Worm (Caenorhabditis elegans): ENCODE data around the gene F11G11.4.
"Not testable (repeated sequence)": the region's sequence is repeated elsewhere in the genome, so short reads cannot be mapped to it uniquely, and the experiment has no call there.

The F11G11.4 gene

ce11 chrII:4903696-4904095 is 43.3 kb downstream of the F11G11.4 start, which contains the start of gene sgt-1:
sgt-1 (minus strand) TSS chrII:4903796.
- not testable (repeated sequence) for TF ChIP-seq ceh-30 (tag; optimal IDR thresholded peaks at IDR 0.05); odd-2 (tag; optimal IDR thresholded peaks at IDR 0.05); hlh-13 (GFP tag; optimal IDR thresholded peaks at IDR 0.05)

- TF ChIP-seq ceh-31 (tag; optimal IDR thresholded peaks at IDR 0.05) (peak; percentile 64), C38D4.7 (GFP tag; optimal IDR thresholded peaks at IDR 0.05) (no peak), hlh-13 (GFP tag; optimal IDR thresholded peaks at IDR 0.05) (no peak), dve-1 (tag; optimal IDR thresholded peaks at IDR 0.05) (peak; percentile 44), unc-55 (GFP tag; optimal IDR thresholded peaks at IDR 0.05) (peak; percentile 98), unc-42 (tag; optimal IDR thresholded peaks at IDR 0.05) (peak; percentile 86), tbx-2 (tag; optimal IDR thresholded peaks at IDR 0.05) (peak; percentile 34), ets-4 (tag; optimal IDR thresholded peaks at IDR 0.05) (peak; percentile 1), ceh-30 (tag; optimal IDR thresholded peaks at IDR 0.05) (peak; percentile 47), ceh-18 (tag; optimal IDR thresholded peaks at IDR 0.05) (peak; percentile 47), syd-9 (tag; optimal IDR thresholded peaks at IDR 0.05) (no peak), pha-4 (tag; optimal IDR thresholded peaks at IDR 0.05) (no peak), elt-2 (tag; optimal IDR thresholded peaks at IDR 0.05) (peak; percentile 7), hlh-30 (tag; optimal IDR thresholded peaks at IDR 0.05; ENCODE audit: insufficient read depth) (peak; percentile 56), fax-1 (tag; optimal IDR thresholded peaks at IDR 0.05) (no peak), rnt-1 (tag; optimal IDR thresholded peaks at IDR 0.05) (peak; percentile 70), nfya-1 (tag; optimal IDR thresholded peaks at IDR 0.05) (peak; percentile 87)
These were observed 43.9 kb downstream of the F11G11.4 start for ce11 chrII:4904277-4904676.

- TF ChIP-seq nfya-1 (tag; optimal IDR thresholded peaks at IDR 0.05) (no peak), npax-4 (tag; optimal IDR thresholded peaks at IDR 0.05) (no peak), ceh-14 (tag; optimal IDR thresholded peaks at IDR 0.05) (no peak), pax-1 (tag; optimal IDR thresholded peaks at IDR 0.05) (no peak), nhr-11 (tag; optimal IDR thresholded peaks at IDR 0.05) (no peak), zip-5 (tag; optimal IDR thresholded peaks at IDR 0.05) (no peak)
These were observed 44.4 kb downstream of the F11G11.4 start, which contains the start of gene btbd-10 for ce11 chrII:4904778-4905177. btbd-10 (plus strand) TSS chrII:4905008.

- TF ChIP-seq ttx-3 (tag; optimal IDR thresholded peaks at IDR 0.05) (no peak), rnt-1 (tag; optimal IDR thresholded peaks at IDR 0.05) (no peak)
These were observed 44.9 kb downstream of the F11G11.4 start for ce11 chrII:4905331-4905730.

ce11 chrII:4905883-4906282 is 45.5 kb downstream of the F11G11.4 start:
- no peak for TF ChIP-seq F13H6.1 (tag; optimal IDR thresholded peaks at IDR 0.05)
- TF ChIP-seq ztf-16 (tag; optimal IDR thresholded peaks at IDR 0.05): no peak
- TF ChIP-seq hlh-30 (tag; optimal IDR thresholded peaks at IDR 0.05; ENCODE audit: insufficient read depth): no peak
- TF ChIP-seq pax-1 (tag; optimal IDR thresholded peaks at IDR 0.05): no peak
- no peak for TF ChIP-seq hlh-6 (tag; optimal IDR thresholded peaks at IDR 0.05)
- TF ChIP-seq sox-4 (tag; optimal IDR thresholded peaks at IDR 0.05): no peak

- TF ChIP-seq unc-42 (tag; optimal IDR thresholded peaks at IDR 0.05): peak; percentile 38
- TF ChIP-seq ceh-22 (tag; optimal IDR thresholded peaks at IDR 0.05): peak; percentile 19
- TF ChIP-seq fkh-10 (GFP tag; optimal IDR thresholded peaks at IDR 0.05): no peak
- peak; percentile 22 for TF ChIP-seq elt-2 (tag; optimal IDR thresholded peaks at IDR 0.05)
- TF ChIP-seq pag-3 (tag; optimal IDR thresholded peaks at IDR 0.05; ENCODE audit: borderline replicate concordance): no peak
- TF ChIP-seq unc-55 (GFP tag; optimal IDR thresholded peaks at IDR 0.05): peak; percentile 48
These were observed 47.8 kb downstream of the F11G11.4 start for ce11 chrII:4908160-4908559.
